Worm (Caenorhabditis elegans): Measurements from ENCODE around the gene C26E1.1.

- TF ChIP-seq flt-1 (GFP tag; IDR thresholded peaks at IDR 0.05), result no peak
- TF ChIP-seq tbx-37 (GFP tag; conservative IDR thresholded peaks at IDR 0.05), result no peak
- no peak for TF ChIP-seq scrt-1 (GFP tag; IDR thresholded peaks at IDR 0.05)
- no peak for TF ChIP-seq ama-1 (optimal IDR thresholded peaks at IDR 0.05)
- no peak for TF ChIP-seq sea-1 (GFP tag; conservative IDR thresholded peaks at IDR 0.05)
- no peak for TF ChIP-seq tra-4 (tag; optimal IDR thresholded peaks at IDR 0.05)
- no peak for TF ChIP-seq hmbx-1 (tag; optimal IDR thresholded peaks at IDR 0.05)
- no peak for TF ChIP-seq F13C5.2 (tag; optimal IDR thresholded peaks at IDR 0.05)
- TF ChIP-seq tbx-11 (GFP tag; IDR thresholded peaks at IDR 0.05), result no peak
- TF ChIP-seq hnd-1 (tag; optimal IDR thresholded peaks at IDR 0.05), result no peak
- no peak for TF ChIP-seq aly-1 (tag; optimal IDR thresholded peaks at IDR 0.05)
- no peak for TF ChIP-seq ets-7 (tag; optimal IDR thresholded peaks at IDR 0.05)
Observed at ce11 chrV:13268032-13268431, 29.3 kb upstream of the C26E1.1 start.
